Worm (Caenorhabditis elegans) whole organism, midembryonic: ENCODE results near the gene otub-4.
"Not testable (repeated sequence)": the region's sequence is repeated elsewhere in the genome, so short reads cannot be mapped to it uniquely, and the experiment has no call there.

Source experiments
- flt-1 ChIP-seq: fragments of 200-800 bp; sonication (Bioruptor generic); IDR thresholded peaks from 2 replicates; pipeline ENCODE4 v1.3.6; 2022; ENCODE audit warnings: missing genetic modification characterization, missing compliant biosample characterization
- klf-2 ChIP-seq: fragments of 200-800 bp; sonication (Bioruptor generic); conservative IDR thresholded peaks from 2 replicates; pipeline ENCODE4 v1.3.6; 2022; ENCODE audit warnings: missing genetic modification reagents, missing genetic modification characterization, missing compliant biosample characterization
- med-1 ChIP-seq: sonication (generic microtip); optimal IDR thresholded peaks from 2 replicates; lab custom pipeline; 2017; ENCODE audit warnings: missing genetic modification characterization, mild to moderate bottlenecking, missing compliant biosample characterization, antibody characterized with exemption, missing genetic modification reagents; ENCODE audit not compliant: insufficient read depth
- ref-1 ChIP-seq: fragments of 200-800 bp; sonication (Bioruptor generic); conservative IDR thresholded peaks from 2 replicates; pipeline ENCODE4 v1.3.6; 2022; ENCODE audit warnings: missing genetic modification reagents, missing genetic modification characterization, missing compliant biosample characterization

ce11 chrIV:3331758-3332157, 46.2 kb downstream of the otub-4 start, which contains the start of gene F42A6.5:
- TF ChIP-seq flt-1; ref-1 (GFP tag; lab: Robert Waterston, UW); med-1 (GFP tag; lab: Kevin White, UChicago); klf-2: not testable (repeated sequence)
